Worm (Caenorhabditis elegans) whole organism, young adult: ENCODE results near the gene nhr-268.
"Not testable (repeated sequence)": the region's sequence is repeated elsewhere in the genome, so short reads cannot be mapped to it uniquely, and the experiment has no call there.

Source experiments
- B0035.1 ChIP-seq: sonication (generic microtip); optimal IDR thresholded peaks from 2 replicates; lab custom pipeline; 2016; ENCODE audit warnings: missing genetic modification characterization, mild to moderate bottlenecking, missing compliant biosample characterization, missing genotype, missing genetic modification reagents
- F39B2.1 ChIP-seq: fragments of 200-800 bp; sonication (Bioruptor generic); IDR thresholded peaks from 2 replicates; pipeline ENCODE4 v1.3.6; 2022; ENCODE audit warnings: missing genetic modification reagents, missing genetic modification characterization, missing compliant biosample characterization
- F49E8.2 ChIP-seq: sonication (generic microtip); optimal IDR thresholded peaks from 3 replicates; lab custom pipeline; 2017; ENCODE audit warnings: missing genetic modification characterization, mild to moderate bottlenecking, missing compliant biosample characterization, antibody characterized with exemption, moderate library complexity; ENCODE audit not compliant: insufficient read depth
- F57A8.1 ChIP-seq: fragments of 200-800 bp; sonication (Bioruptor generic); optimal IDR thresholded peaks from 2 replicates; lab custom pipeline; 2018; ENCODE audit warnings: mild to moderate bottlenecking, missing genetic modification characterization, moderate library complexity, missing compliant biosample characterization
- F57C9.4 ChIP-seq: sonication (generic microtip); optimal IDR thresholded peaks from 2 replicates; lab custom pipeline; 2017; ENCODE audit warnings: mild to moderate bottlenecking, missing genetic modification characterization, missing compliant biosample characterization
- T07F8.4 ChIP-seq: sonication (generic microtip); optimal IDR thresholded peaks from 2 replicates; lab custom pipeline; 2016; ENCODE audit warnings: mild to moderate bottlenecking, missing genetic modification characterization, moderate library complexity, missing compliant biosample characterization
- Y95B8A.8 ChIP-seq: fragments of 200-800 bp; sonication (Bioruptor generic); IDR thresholded peaks from 2 replicates; pipeline ENCODE4 v1.3.6; 2022; ENCODE audit warnings: missing genetic modification reagents, missing genetic modification characterization, missing compliant biosample characterization
- ZK185.1 ChIP-seq: sonication (generic microtip); optimal IDR thresholded peaks from 2 replicates; lab custom pipeline; 2016; ENCODE audit warnings: mild to moderate bottlenecking, missing genetic modification characterization, missing compliant biosample characterization; ENCODE audit not compliant: poor library complexity, severe bottlenecking
- aptf-3 ChIP-seq: fragments of 200-800 bp; sonication (Bioruptor generic); IDR thresholded peaks from 2 replicates; pipeline ENCODE4 v1.3.6; 2022; ENCODE audit warnings: missing genetic modification characterization, missing compliant biosample characterization
- atf-7 ChIP-seq: sonication (generic microtip); optimal IDR thresholded peaks from 2 replicates; lab custom pipeline; 2017; ENCODE audit warnings: mild to moderate bottlenecking, missing genetic modification characterization, missing compliant biosample characterization
- attf-3 ChIP-seq: fragments of 200-800 bp; sonication (Bioruptor generic); conservative IDR thresholded peaks from 2 replicates; pipeline ENCODE4 v1.3.6; 2022; ENCODE audit warnings: missing genetic modification reagents, missing genetic modification characterization, missing compliant biosample characterization
- attf-6 ChIP-seq: fragments of 200-800 bp; sonication (Bioruptor generic); IDR thresholded peaks from 2 replicates; pipeline ENCODE4 v1.3.6; 2022; ENCODE audit warnings: missing genetic modification reagents, missing genetic modification characterization, missing compliant biosample characterization
- bed-1 ChIP-seq: fragments of 200-800 bp; sonication (Bioruptor generic); IDR thresholded peaks from 2 replicates; pipeline ENCODE4 v1.3.6; 2022; ENCODE audit warnings: missing genetic modification reagents, missing genetic modification characterization, missing compliant biosample characterization
- ccch-3 ChIP-seq: fragments of 200-800 bp; sonication (Bioruptor generic); optimal IDR thresholded peaks from 2 replicates; lab custom pipeline; 2018; ENCODE audit warnings: mild to moderate bottlenecking, missing genetic modification characterization, missing compliant biosample characterization
- cebp-1 ChIP-seq, 2 experiments: fragments of 200-800 bp in 1 of 2; sonication (Bioruptor generic) in 1 of 2; sonication (generic microtip) in 1 of 2; IDR thresholded peaks in 1 of 2; optimal IDR thresholded peaks in 1 of 2; 2 replicates each; pipeline versions ENCODE4 v1.3.6 to Lab custom; 2017 to 2022; ENCODE audit warnings: missing compliant biosample characterization in 2 of 2, missing genetic modification characterization in 2 of 2, mild to moderate bottlenecking in 1 of 2, missing genetic modification reagents in 1 of 2, moderate library complexity in 1 of 2
- cebp-2 ChIP-seq: fragments of 200-800 bp; sonication (Bioruptor generic); IDR thresholded peaks from 2 replicates; pipeline ENCODE4 v1.3.6; 2022; ENCODE audit warnings: missing genetic modification characterization, missing compliant biosample characterization
- ceh-27 ChIP-seq: fragments of 200-800 bp; sonication (Bioruptor generic); optimal IDR thresholded peaks from 2 replicates; lab custom pipeline; 2018; ENCODE audit warnings: mild to moderate bottlenecking, missing genetic modification characterization, moderate library complexity, missing compliant biosample characterization
- dox-1 ChIP-seq: fragments of 200-800 bp; sonication (Bioruptor generic); IDR thresholded peaks from 2 replicates; pipeline ENCODE4 v1.3.6; 2022; ENCODE audit warnings: missing genetic modification reagents, missing genetic modification characterization, missing compliant biosample characterization
- egrh-3 ChIP-seq: fragments of 200-800 bp; sonication (Bioruptor generic); IDR thresholded peaks from 2 replicates; pipeline ENCODE4 v1.3.6; 2022; ENCODE audit warnings: missing genetic modification reagents, missing genetic modification characterization, missing compliant biosample characterization
- ets-4 ChIP-seq: fragments of 200-800 bp; sonication (Bioruptor generic); optimal IDR thresholded peaks from 2 replicates; lab custom pipeline; 2018; ENCODE audit warnings: mild to moderate bottlenecking, missing genetic modification characterization, missing compliant biosample characterization
- him-1 ChIP-seq: sonication (generic microtip); optimal IDR thresholded peaks from 2 replicates; lab custom pipeline; 2016; ENCODE audit warnings: missing genotype, missing genetic modification reagents, missing genetic modification characterization, missing compliant biosample characterization
- hlh-26 ChIP-seq: fragments of 200-800 bp; sonication (Bioruptor generic); conservative IDR thresholded peaks from 2 replicates; pipeline ENCODE4 v1.3.6; 2022; ENCODE audit warnings: missing genetic modification reagents, missing genetic modification characterization, missing compliant biosample characterization
- let-526 ChIP-seq: fragments of 200-800 bp; sonication (Bioruptor generic); IDR thresholded peaks from 2 replicates; pipeline ENCODE4 v1.3.6; 2022; ENCODE audit warnings: missing genetic modification reagents, missing genetic modification characterization, missing compliant biosample characterization
- lin-35 ChIP-seq, 3 experiments: fragments of 150-350 bp in 2 of 3; sonication (generic microtip) in 1 of 3; optimal IDR thresholded peaks; 2 replicates each; lab custom pipeline; 2014 to 2018; ENCODE audit warnings: missing biosample characterization in 3 of 3, missing genetic modification characterization in 3 of 3, missing genetic modification reagents in 3 of 3
- lin-40 ChIP-seq: sonication (generic microtip); optimal IDR thresholded peaks from 2 replicates; lab custom pipeline; 2016; ENCODE audit warnings: missing genetic modification characterization, mild to moderate bottlenecking, missing compliant biosample characterization, missing genotype, missing genetic modification reagents
- lir-1 ChIP-seq: fragments of 200-800 bp; sonication (Bioruptor generic); conservative IDR thresholded peaks from 2 replicates; pipeline ENCODE4 v1.3.6; 2022; ENCODE audit warnings: missing genetic modification reagents, missing genetic modification characterization, missing compliant biosample characterization
- madf-6 ChIP-seq: fragments of 200-800 bp; sonication (Bioruptor generic); IDR thresholded peaks from 2 replicates; pipeline ENCODE4 v1.3.6; 2022; ENCODE audit warnings: missing genetic modification reagents, missing genetic modification characterization, missing compliant biosample characterization
- madf-8 ChIP-seq: fragments of 200-800 bp; sonication (Bioruptor generic); conservative IDR thresholded peaks from 2 replicates; pipeline ENCODE4 v1.3.6; 2022; ENCODE audit warnings: missing genetic modification reagents, missing genetic modification characterization, missing compliant biosample characterization
- mel-28 ChIP-seq: sonication (generic microtip); optimal IDR thresholded peaks from 2 replicates; lab custom pipeline; 2016; ENCODE audit warnings: borderline replicate concordance, mild to moderate bottlenecking, missing genetic modification characterization, missing compliant biosample characterization
- nhr-27 ChIP-seq: fragments of 200-800 bp; sonication (Bioruptor generic); optimal IDR thresholded peaks from 2 replicates; lab custom pipeline; 2018; ENCODE audit warnings: mild to moderate bottlenecking, missing genetic modification characterization, moderate library complexity, missing compliant biosample characterization
- nhr-80 ChIP-seq: sonication (generic microtip); optimal IDR thresholded peaks from 2 replicates; lab custom pipeline; 2016; ENCODE audit warnings: missing genetic modification characterization, missing compliant biosample characterization
- pha-4 ChIP-seq: fragments of 150-350 bp; sonication (generic microtip); optimal IDR thresholded peaks from 2 replicates; lab custom pipeline; 2014; ENCODE audit warnings: missing biosample characterization, missing genetic modification reagents, missing genetic modification characterization
- rec-8 ChIP-seq, 2 experiments: sonication (generic microtip); optimal IDR thresholded peaks; 2 replicates each; lab custom pipeline; 2016; ENCODE audit warnings: mild to moderate bottlenecking in 2 of 2, missing genetic modification characterization in 2 of 2, missing genetic modification reagents in 2 of 2, missing genotype in 2 of 2, missing biosample characterization in 1 of 2, missing compliant biosample characterization in 1 of 2, moderate library complexity in 1 of 2
- rpc-1 ChIP-seq, 2 experiments: fragments of 150-350 bp in 1 of 2; sonication (generic microtip) in 1 of 2; optimal IDR thresholded peaks; 2 replicates each; lab custom pipeline; 2014 to 2018; ENCODE audit warnings: missing biosample characterization in 1 of 2, missing genetic modification characterization in 1 of 2, missing genetic modification reagents in 1 of 2, missing genotype in 1 of 2
- snpc-3.4 ChIP-seq: sonication (generic microtip); optimal IDR thresholded peaks from 2 replicates; lab custom pipeline; 2017; ENCODE audit warnings: missing genetic modification characterization, mild to moderate bottlenecking, missing compliant biosample characterization, antibody characterized with exemption, moderate library complexity, missing genotype, missing genetic modification reagents
- tbp1 ChIP-seq: fragments of 200-800 bp; sonication (Bioruptor generic); optimal IDR thresholded peaks from 2 replicates; lab custom pipeline; 2018; ENCODE audit warnings: mild to moderate bottlenecking, missing genetic modification characterization, missing compliant biosample characterization
- tlf-1 ChIP-seq: fragments of 200-800 bp; sonication (Bioruptor generic); optimal IDR thresholded peaks from 2 replicates; lab custom pipeline; 2018; ENCODE audit warnings: mild to moderate bottlenecking, missing genetic modification characterization, missing compliant biosample characterization
- unc-130 ChIP-seq: sonication (generic microtip); optimal IDR thresholded peaks from 2 replicates; lab custom pipeline; 2016; ENCODE audit warnings: missing genetic modification reagents, missing genetic modification characterization, missing compliant biosample characterization
- xnd-1 ChIP-seq: sonication (generic microtip); optimal IDR thresholded peaks from 2 replicates; lab custom pipeline; 2016; ENCODE audit warnings: missing genotype, missing genetic modification reagents, missing genetic modification characterization, missing compliant biosample characterization
- zfh-2 ChIP-seq: fragments of 200-800 bp; sonication (Bioruptor generic); conservative IDR thresholded peaks from 2 replicates; pipeline ENCODE4 v1.3.6; 2022; ENCODE audit warnings: missing genetic modification reagents, missing genetic modification characterization, missing compliant biosample characterization
- ztf-25 ChIP-seq: fragments of 200-800 bp; sonication (Bioruptor generic); IDR thresholded peaks from 2 replicates; pipeline ENCODE4 v1.3.6; 2022; ENCODE audit warnings: missing genetic modification reagents, missing genetic modification characterization, missing compliant biosample characterization
- ztf-28 ChIP-seq: fragments of 200-800 bp; sonication (Bioruptor generic); IDR thresholded peaks from 2 replicates; pipeline ENCODE4 v1.3.6; 2022; ENCODE audit warnings: missing genetic modification reagents, missing genetic modification characterization, missing compliant biosample characterization

nhr-268 gene

ce11 chrV:15670139-15670538 is 19.9 kb upstream of the nhr-268 start, which contains the start of gene K06B4.15:
Gene K06B4.15, plus strand, starts transcription at chrV:15670439.
- not testable (repeated sequence) for TF ChIP-seq ccch-3 (GFP tag; lab: Kevin White, UChicago); madf-6 (GFP tag; lab: Robert Waterston, UW); cebp-2 (GFP tag; lab: Robert Waterston, UW)
- TF ChIP-seq, all 124 proteins: peak for 0; not testable (repeated sequence) for 124

- no peak for TF ChIP-seq him-1 (tag; lab: Kevin White, UChicago)
- no peak for TF ChIP-seq attf-6 (GFP tag; lab: Robert Waterston, UW)
- TF ChIP-seq B0035.1 (tag; lab: Kevin White, UChicago) = no peak
- TF ChIP-seq lin-40 (tag; lab: Kevin White, UChicago) = no peak
- TF ChIP-seq ztf-28 (GFP tag; lab: Robert Waterston, UW) = no peak
- no peak for TF ChIP-seq tbp1 (GFP tag; lab: Kevin White, UChicago)
- no peak for TF ChIP-seq ZK185.1 (tag; lab: Kevin White, UChicago)
- no peak for TF ChIP-seq F39B2.1 (GFP tag; lab: Robert Waterston, UW)
- no peak for TF ChIP-seq cebp-1 (GFP tag; IDR thresholded peaks at IDR 0.05; lab: Robert Waterston, UW)
- no peak for TF ChIP-seq cebp-1 (tag; optimal IDR thresholded peaks at IDR 0.05; lab: Kevin White, UChicago)
- TF ChIP-seq attf-3 = no peak
- TF ChIP-seq rec-8 (tag; optimal IDR thresholded peaks at IDR 0.05; lab: Kevin White, UChicago) = no peak
- no peak for TF ChIP-seq lin-35 (GFP tag; optimal IDR thresholded peaks at IDR 0.05; lab: Kevin White, UChicago)
- TF ChIP-seq snpc-3.4 (tag; lab: Kevin White, UChicago) = no peak
- TF ChIP-seq hlh-26 = no peak
- TF ChIP-seq unc-130 (GFP tag; lab: Kevin White, UChicago) = no peak
- no peak for TF ChIP-seq mel-28 (tag; lab: Kevin White, UChicago)
- no peak for TF ChIP-seq atf-7 (tag; lab: Kevin White, UChicago)
Measured at ce11 chrV:15673707-15674106, 16.3 kb upstream of the nhr-268 start, which contains the start of gene nhr-51. Gene nhr-51, plus strand, starts transcription at chrV:15674007.

ce11 chrV:15674899-15675298 is 15.2 kb upstream of the nhr-268 start:
- no peak for TF ChIP-seq rpc-1 (optimal IDR thresholded peaks at IDR 0.05; lab: Kevin White, UChicago)
- TF ChIP-seq rpc-1 (tag; optimal IDR thresholded peaks at IDR 0.05; lab: Kevin White, UChicago) = no peak
- TF ChIP-seq nhr-27 (tag; lab: Kevin White, UChicago) = no peak
- TF ChIP-seq F49E8.2 (tag; lab: Kevin White, UChicago) = no peak
- TF ChIP-seq T07F8.4 (tag; lab: Kevin White, UChicago) = no peak
- no peak for TF ChIP-seq ztf-25 (GFP tag; lab: Robert Waterston, UW)
- no peak for TF ChIP-seq pha-4
- TF ChIP-seq tbp1 (GFP tag; lab: Kevin White, UChicago) = no peak
- TF ChIP-seq zfh-2 = peak; percentile 72
- TF ChIP-seq madf-8 (GFP tag; lab: Robert Waterston, UW) = no peak
- TF ChIP-seq ceh-27 (GFP tag; lab: Kevin White, UChicago) = no peak
- TF ChIP-seq bed-1 = 0 out of 2 replicates have a peak, but pooled peaks have one; percentile 71

ce11 chrV:15677222-15677621 is 12.8 kb upstream of the nhr-268 start, which contains the start of gene nhr-52:
Gene nhr-52, plus strand, starts transcription at chrV:15677522.
- TF ChIP-seq hlh-26 (no peak), aptf-3 (no peak), egrh-3 (no peak), tlf-1 (GFP tag; lab: Kevin White, UChicago) (no peak), lir-1 (GFP tag; lab: Robert Waterston, UW) (no peak), xnd-1 (tag; lab: Kevin White, UChicago) (no peak), nhr-80 (no peak), let-526 (GFP tag; lab: Robert Waterston, UW) (no peak), ets-4 (GFP tag; lab: Kevin White, UChicago) (no peak), attf-3 (no peak), F57C9.4 (tag; lab: Kevin White, UChicago) (no peak), dox-1 (GFP tag; lab: Robert Waterston, UW) (no peak), F57A8.1 (GFP tag; lab: Kevin White, UChicago) (no peak), Y95B8A.8 (GFP tag; lab: Robert Waterston, UW) (no peak), ztf-28 (GFP tag; lab: Robert Waterston, UW) (no peak)
